Worm (Caenorhabditis elegans): ENCODE measurements around the gene kcc-1.

ce11 chrIV:7191745-7192144, 14.3 kb upstream of the kcc-1 start, which contains the start of gene R13A1.5:
- no peak for TF ChIP-seq ceh-2 (tag; optimal IDR thresholded peaks at IDR 0.05)
- no peak for TF ChIP-seq rnt-1 (tag; optimal IDR thresholded peaks at IDR 0.05)
- no peak for TF ChIP-seq ama-1 (optimal IDR thresholded peaks at IDR 0.05)
- TF ChIP-seq pqm-1 (tag; optimal IDR thresholded peaks at IDR 0.05): no peak
- TF ChIP-seq ahr-1 (tag; optimal IDR thresholded peaks at IDR 0.05): no peak
- TF ChIP-seq hlh-8 (tag; optimal IDR thresholded peaks at IDR 0.05): no peak

All from whole organism, late embryonic.